Worm (Caenorhabditis elegans) whole organism, L3 larva: ENCODE measurements around the gene Y32F6B.1.

Source experiments
- ZK546.5 ChIP-seq: sonication (generic microtip); optimal IDR thresholded peaks from 2 replicates; lab custom pipeline; 2017; ENCODE audit warnings: missing biosample characterization, missing genetic modification characterization
- ama-1 ChIP-seq: fragments of 150-350 bp; optimal IDR thresholded peaks from 2 replicates; lab custom pipeline; 2018
- elt-2 ChIP-seq: sonication (generic microtip); optimal IDR thresholded peaks from 2 replicates; lab custom pipeline; 2016; ENCODE audit warnings: missing genetic modification reagents, mild to moderate bottlenecking, missing genetic modification characterization, missing compliant biosample characterization
- elt-3 ChIP-seq, 3 experiments: fragments of 150-350 bp in 1 of 3; sonication (generic microtip) in 2 of 3; optimal IDR thresholded peaks; 2 replicates in 2 of 3; 4 replicates in 1 of 3; lab custom pipeline; 2014 to 2017; ENCODE audit warnings: missing biosample characterization in 3 of 3, missing genetic modification characterization in 3 of 3
- lin-39 ChIP-seq: fragments of 150-350 bp; optimal IDR thresholded peaks from 2 replicates; lab custom pipeline; 2018; ENCODE audit warnings: missing biosample characterization, missing genetic modification reagents, missing genetic modification characterization
- nhr-11 ChIP-seq: fragments of 150-350 bp; optimal IDR thresholded peaks from 2 replicates; lab custom pipeline; 2014; ENCODE audit warnings: missing biosample characterization, missing genetic modification characterization
- pha-4 ChIP-seq: fragments of 150-350 bp; optimal IDR thresholded peaks from 2 replicates; lab custom pipeline; 2014; ENCODE audit warnings: missing biosample characterization, missing genetic modification reagents, missing genetic modification characterization
- sea-2 ChIP-seq: fragments of 150-350 bp; sonication (generic microtip); optimal IDR thresholded peaks from 4 replicates; lab custom pipeline; 2014; ENCODE audit warnings: missing biosample characterization, missing genetic modification reagents, missing genetic modification characterization
- skn-1 ChIP-seq: fragments of 150-350 bp; optimal IDR thresholded peaks from 2 replicates; lab custom pipeline; 2014; ENCODE audit warnings: missing biosample characterization, missing genetic modification characterization
- unc-39 ChIP-seq: sonication (generic microtip); optimal IDR thresholded peaks from 4 replicates; lab custom pipeline; 2017; ENCODE audit warnings: missing biosample characterization, missing genetic modification characterization
- ztf-11 ChIP-seq: fragments of 150-350 bp; optimal IDR thresholded peaks from 2 replicates; lab custom pipeline; 2014; ENCODE audit warnings: missing biosample characterization, missing genetic modification characterization

- TF ChIP-seq unc-39, result no peak
- TF ChIP-seq sea-2, result no peak
- TF ChIP-seq nhr-11 (tag; lab: Kevin White, UChicago), result no peak
- no peak for TF ChIP-seq ama-1 (lab: Kevin White, UChicago)
- TF ChIP-seq elt-3 (tag; optimal IDR thresholded peaks at IDR 0.05; lab: Kevin White, UChicago), result no peak
- TF ChIP-seq skn-1 (tag; lab: Kevin White, UChicago), result no peak
- peak; percentile 64 for TF ChIP-seq pha-4
- TF ChIP-seq ztf-11 (tag; lab: Kevin White, UChicago), result no peak
- TF ChIP-seq elt-2 (tag; lab: Kevin White, UChicago), result no peak
- TF ChIP-seq lin-39 (tag; lab: Kevin White, UChicago), result no peak
- TF ChIP-seq ZK546.5 (tag; lab: Kevin White, UChicago), result no peak
Measured at ce11 chrV:10474040-10474439, 10.5 kb downstream of the Y32F6B.1 start.
